Worm (Caenorhabditis elegans) whole organism, late embryonic: ENCODE measurements around the gene apc-2.

Experiments used
- ceh-22 ChIP-seq: sonication (generic microtip); optimal IDR thresholded peaks from 2 replicates; lab custom pipeline; 2017; ENCODE audit warnings: missing biosample characterization, missing genetic modification characterization
- ceh-24 ChIP-seq: sonication (generic microtip); optimal IDR thresholded peaks from 2 replicates; lab custom pipeline; 2016; ENCODE audit warnings: mild to moderate bottlenecking, missing genetic modification characterization, missing compliant biosample characterization
- ceh-34 ChIP-seq: sonication (generic microtip); optimal IDR thresholded peaks from 2 replicates; lab custom pipeline; 2016; ENCODE audit warnings: mild to moderate bottlenecking, missing genetic modification characterization, missing compliant biosample characterization
- che-1 ChIP-seq: sonication (generic microtip); optimal IDR thresholded peaks from 2 replicates; lab custom pipeline; 2016; ENCODE audit warnings: mild to moderate bottlenecking, missing genetic modification characterization, missing compliant biosample characterization
- elt-2 ChIP-seq: sonication (generic microtip); optimal IDR thresholded peaks from 2 replicates; lab custom pipeline; 2016; ENCODE audit warnings: missing genetic modification reagents, missing genetic modification characterization, missing compliant biosample characterization
- eyg-1 ChIP-seq: sonication (generic microtip); optimal IDR thresholded peaks from 2 replicates; lab custom pipeline; 2016; ENCODE audit warnings: missing genotype, missing genetic modification characterization, missing compliant biosample characterization
- fkh-10 ChIP-seq: fragments of 150-350 bp; optimal IDR thresholded peaks from 2 replicates; lab custom pipeline; 2014; ENCODE audit warnings: missing biosample characterization, missing genetic modification reagents, missing genetic modification characterization
- hlh-8 ChIP-seq: sonication (generic microtip); optimal IDR thresholded peaks from 2 replicates; lab custom pipeline; 2016; ENCODE audit warnings: missing genotype, missing genetic modification characterization, missing compliant biosample characterization
- nfya-1 ChIP-seq: sonication (generic microtip); optimal IDR thresholded peaks from 2 replicates; lab custom pipeline; 2017; ENCODE audit warnings: missing genetic modification characterization, mild to moderate bottlenecking, missing compliant biosample characterization, antibody characterized with exemption, moderate library complexity
- pha-4 ChIP-seq: fragments of 150-350 bp; optimal IDR thresholded peaks from 2 replicates; lab custom pipeline; 2018; ENCODE audit warnings: missing biosample characterization, missing genetic modification reagents, missing genetic modification characterization
- pqm-1 ChIP-seq: sonication (generic microtip); optimal IDR thresholded peaks from 2 replicates; lab custom pipeline; 2016; ENCODE audit warnings: missing genetic modification characterization, missing compliant biosample characterization
- tbx-2 ChIP-seq: sonication (generic microtip); optimal IDR thresholded peaks from 2 replicates; lab custom pipeline; 2016; ENCODE audit warnings: missing genetic modification characterization, missing compliant biosample characterization
- ttx-3 ChIP-seq: sonication (generic microtip); optimal IDR thresholded peaks from 2 replicates; lab custom pipeline; 2016; ENCODE audit warnings: missing genetic modification reagents, missing genetic modification characterization, missing compliant biosample characterization
- ztf-16 ChIP-seq: sonication (generic microtip); optimal IDR thresholded peaks from 2 replicates; lab custom pipeline; 2017; ENCODE audit warnings: missing genetic modification characterization, missing compliant biosample characterization

DNA sequence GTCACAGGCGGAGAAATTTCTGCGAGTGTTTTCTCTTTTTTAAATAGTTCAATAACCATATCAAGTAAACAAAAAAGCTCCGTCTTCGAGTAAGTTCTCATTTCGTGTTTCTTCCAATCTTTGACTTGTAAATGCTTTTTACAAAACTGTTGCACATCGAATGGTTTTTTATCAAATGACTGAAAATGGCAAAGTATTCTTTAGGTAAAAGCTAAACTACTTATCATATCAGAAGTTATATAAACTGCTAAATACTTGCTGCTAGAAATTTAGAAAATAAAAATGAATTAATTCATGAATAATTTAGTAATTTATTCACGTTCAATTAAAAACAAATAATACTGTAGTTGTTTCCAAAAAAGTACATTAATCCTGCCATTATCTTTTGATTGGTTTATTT lies 49.5 kb upstream of the apc-2 start, which contains the start of gene F44B9.9:
- TF ChIP-seq elt-2 (tag; lab: Kevin White, UChicago) = no peak
- no peak for TF ChIP-seq pha-4 (tag; lab: Kevin White, UChicago)
- TF ChIP-seq che-1 (tag; lab: Kevin White, UChicago) = no peak
- no peak for TF ChIP-seq tbx-2
- no peak for TF ChIP-seq ceh-34 (tag; lab: Kevin White, UChicago)
- no peak for TF ChIP-seq hlh-8 (tag; lab: Kevin White, UChicago)
- no peak for TF ChIP-seq ttx-3 (tag; lab: Kevin White, UChicago)
- TF ChIP-seq nfya-1 = no peak
- no peak for TF ChIP-seq pqm-1
- no peak for TF ChIP-seq eyg-1
- no peak for TF ChIP-seq ceh-24 (tag; lab: Kevin White, UChicago)
- no peak for TF ChIP-seq fkh-10 (GFP tag; lab: Kevin White, UChicago)
- no peak for TF ChIP-seq ceh-22 (tag; lab: Kevin White, UChicago)
- TF ChIP-seq ztf-16 = no peak
